Worm (Caenorhabditis elegans): ENCODE results near the gene T22F3.7.
"Not testable (repeated sequence)": the region's sequence is repeated elsewhere in the genome, so short reads cannot be mapped to it uniquely, and the experiment has no call there.

Gene T22F3.7

DNA sequence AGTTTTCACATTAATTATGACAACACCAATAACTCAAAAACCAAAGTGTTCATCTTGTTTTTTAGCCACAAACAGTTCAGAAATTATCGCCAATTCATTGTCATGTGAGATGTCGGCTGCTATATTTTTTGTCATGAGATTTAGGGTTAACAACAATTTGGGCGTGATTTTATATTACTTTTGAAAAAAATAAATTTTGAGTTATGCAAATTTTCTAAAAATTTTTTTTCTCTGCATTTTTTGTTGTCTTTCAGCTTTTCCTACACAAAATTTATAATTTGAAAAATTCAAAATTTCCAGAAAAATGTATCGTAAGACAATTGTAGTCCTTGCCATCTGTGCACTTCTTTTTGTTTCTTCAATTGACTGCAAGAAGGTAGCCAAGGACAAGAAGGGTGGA is 32.6 kb upstream of the T22F3.7 start, which contains the start of gene F59B1.2:
Gene F59B1.2 (plus strand): TSS at position 301 of the 400 bp plus-strand sequence.
- TF ChIP-seq tra-4 (tag; optimal IDR thresholded peaks at IDR 0.05) (no peak), hnd-1 (tag; optimal IDR thresholded peaks at IDR 0.05) (no peak), scrt-1 (GFP tag; IDR thresholded peaks at IDR 0.05) (no peak), sea-1 (GFP tag; conservative IDR thresholded peaks at IDR 0.05) (no peak), B0310.2 (tag; optimal IDR thresholded peaks at IDR 0.05) (no peak), hmg-4 (GFP tag; optimal IDR thresholded peaks at IDR 0.05) (no peak), pes-1 (GFP tag; IDR thresholded peaks at IDR 0.05) (no peak), hmbx-1 (tag; optimal IDR thresholded peaks at IDR 0.05) (no peak), tbx-11 (GFP tag; IDR thresholded peaks at IDR 0.05) (no peak), ama-1 (optimal IDR thresholded peaks at IDR 0.05) (no peak), ceh-36 (tag; optimal IDR thresholded peaks at IDR 0.05) (no peak), flt-1 (GFP tag; IDR thresholded peaks at IDR 0.05) (no peak), ets-7 (tag; optimal IDR thresholded peaks at IDR 0.05) (no peak), aly-1 (tag; optimal IDR thresholded peaks at IDR 0.05) (no peak), ceh-13 (GFP tag; optimal IDR thresholded peaks at IDR 0.05) (no peak), F13C5.2 (tag; optimal IDR thresholded peaks at IDR 0.05) (no peak), tbx-37 (GFP tag; conservative IDR thresholded peaks at IDR 0.05) (no peak)

DNA sequence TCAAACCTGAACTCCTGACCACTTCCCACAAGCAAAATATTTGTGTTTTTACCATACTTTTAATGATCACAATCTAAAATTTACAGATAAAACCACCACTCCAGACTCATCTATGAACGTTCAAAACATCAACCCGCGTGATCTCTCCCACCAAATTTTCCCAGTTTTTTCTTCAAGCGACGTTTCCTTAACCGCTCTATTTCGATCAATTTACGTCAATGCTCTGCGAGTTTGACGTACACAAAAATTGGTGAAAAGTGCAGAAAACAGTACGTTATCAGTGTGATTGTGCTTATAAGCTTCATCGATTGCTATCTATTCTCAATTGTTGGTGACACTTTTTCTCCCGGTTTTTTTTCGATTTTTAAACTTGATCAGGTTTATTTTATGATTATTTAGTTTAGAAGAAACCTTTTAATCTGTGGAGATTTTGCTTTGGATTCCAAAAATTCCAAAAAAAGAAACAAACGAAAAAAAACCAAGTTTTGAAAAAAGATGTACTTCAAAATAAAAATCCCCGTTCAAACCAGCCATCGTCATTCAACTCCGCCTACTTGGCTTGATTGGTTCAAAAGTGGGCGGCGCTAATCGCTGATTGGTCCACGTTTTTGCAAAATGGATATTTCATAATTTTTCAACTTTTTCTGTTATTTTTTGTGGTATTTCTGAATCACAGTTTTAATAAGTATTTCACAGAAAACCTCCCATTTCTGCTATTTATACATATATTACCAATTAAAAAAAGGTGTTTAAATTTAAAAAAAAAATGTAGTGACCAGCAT is 32.0 kb upstream of the T22F3.7 start:
- TF ChIP-seq ets-7 (tag; optimal IDR thresholded peaks at IDR 0.05) (no peak), F13C5.2 (tag; optimal IDR thresholded peaks at IDR 0.05) (no peak), tbx-37 (GFP tag; conservative IDR thresholded peaks at IDR 0.05) (no peak), hnd-1 (tag; optimal IDR thresholded peaks at IDR 0.05) (no peak), ceh-13 (GFP tag; optimal IDR thresholded peaks at IDR 0.05) (no peak), flt-1 (GFP tag; IDR thresholded peaks at IDR 0.05) (no peak), pes-1 (GFP tag; IDR thresholded peaks at IDR 0.05) (no peak), ama-1 (optimal IDR thresholded peaks at IDR 0.05) (no peak), scrt-1 (GFP tag; IDR thresholded peaks at IDR 0.05) (no peak), tbx-11 (GFP tag; IDR thresholded peaks at IDR 0.05) (no peak), aly-1 (tag; optimal IDR thresholded peaks at IDR 0.05) (no peak), sea-1 (GFP tag; conservative IDR thresholded peaks at IDR 0.05) (no peak), hmg-4 (GFP tag; optimal IDR thresholded peaks at IDR 0.05) (no peak), ceh-36 (tag; optimal IDR thresholded peaks at IDR 0.05) (no peak), tra-4 (tag; optimal IDR thresholded peaks at IDR 0.05) (no peak), hmbx-1 (tag; optimal IDR thresholded peaks at IDR 0.05) (no peak), B0310.2 (tag; optimal IDR thresholded peaks at IDR 0.05) (no peak)

DNA sequence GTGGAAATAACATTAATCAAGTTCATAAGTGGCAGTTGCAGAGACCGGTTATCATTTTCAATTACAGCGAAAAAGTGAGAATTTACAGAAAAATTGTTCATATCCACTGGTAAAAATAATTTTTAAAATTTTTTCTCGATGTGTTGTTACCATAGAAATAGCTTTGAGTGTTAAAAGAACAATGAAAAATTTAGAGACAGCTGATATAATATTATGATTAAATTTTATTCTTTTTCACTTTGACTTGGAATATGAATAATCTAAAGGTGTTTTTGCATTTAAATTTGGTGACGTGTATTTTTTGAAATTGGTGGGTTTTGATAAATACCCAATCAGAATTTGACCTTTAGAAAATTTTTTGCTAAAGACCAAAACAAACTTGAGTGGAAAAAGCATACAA is 31.1 kb upstream of the T22F3.7 start, which contains the start of gene F59B1.6:
Gene F59B1.6 (minus strand): TSS at position 101 of the 400 bp plus-strand sequence.
- TF ChIP-seq scrt-1 (GFP tag; IDR thresholded peaks at IDR 0.05), result no peak
- TF ChIP-seq hmbx-1 (tag; optimal IDR thresholded peaks at IDR 0.05), result no peak
- no peak for TF ChIP-seq ceh-13 (GFP tag; optimal IDR thresholded peaks at IDR 0.05)
- no peak for TF ChIP-seq flt-1 (GFP tag; IDR thresholded peaks at IDR 0.05)
- TF ChIP-seq ceh-36 (tag; optimal IDR thresholded peaks at IDR 0.05), result no peak
- TF ChIP-seq B0310.2 (tag; optimal IDR thresholded peaks at IDR 0.05), result no peak

DNA sequence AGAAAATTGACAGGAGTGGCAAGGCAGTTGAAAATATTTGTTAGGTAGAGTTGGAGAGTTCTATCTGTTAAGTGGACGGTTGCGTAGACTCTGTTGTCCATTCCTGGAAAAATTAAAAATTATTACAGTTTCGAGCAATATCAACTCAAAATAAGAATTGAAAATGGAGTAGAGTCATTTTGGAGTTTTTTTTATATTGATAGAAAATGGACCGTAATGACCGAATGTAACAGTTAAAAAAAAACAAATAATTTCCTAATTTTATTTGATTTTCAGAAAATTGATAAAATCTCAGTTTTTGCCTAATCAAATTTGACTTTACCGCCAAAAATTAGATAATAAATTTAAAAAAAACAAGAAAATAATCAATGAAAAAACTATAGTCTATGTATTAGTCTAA is 26.5 kb upstream of the T22F3.7 start, which contains the start of gene F59B1.4:
Gene F59B1.4 (minus strand): TSS at position 101 of the 400 bp plus-strand sequence.
- no peak for TF ChIP-seq ama-1 (optimal IDR thresholded peaks at IDR 0.05)
- no peak for TF ChIP-seq tra-4 (tag; optimal IDR thresholded peaks at IDR 0.05)
- TF ChIP-seq sea-1 (GFP tag; conservative IDR thresholded peaks at IDR 0.05), result no peak
- no peak for TF ChIP-seq tbx-37 (GFP tag; conservative IDR thresholded peaks at IDR 0.05)
- TF ChIP-seq F13C5.2 (tag; optimal IDR thresholded peaks at IDR 0.05), result no peak
- TF ChIP-seq tbx-11 (GFP tag; IDR thresholded peaks at IDR 0.05), result no peak
- no peak for TF ChIP-seq hmg-4 (GFP tag; optimal IDR thresholded peaks at IDR 0.05)
- no peak for TF ChIP-seq pes-1 (GFP tag; IDR thresholded peaks at IDR 0.05)
- no peak for TF ChIP-seq ceh-13 (GFP tag; optimal IDR thresholded peaks at IDR 0.05)
- no peak for TF ChIP-seq hnd-1 (tag; optimal IDR thresholded peaks at IDR 0.05)
- no peak for TF ChIP-seq flt-1 (GFP tag; IDR thresholded peaks at IDR 0.05)
- TF ChIP-seq B0310.2 (tag; optimal IDR thresholded peaks at IDR 0.05), result no peak
- no peak for TF ChIP-seq scrt-1 (GFP tag; IDR thresholded peaks at IDR 0.05)
- no peak for TF ChIP-seq hmbx-1 (tag; optimal IDR thresholded peaks at IDR 0.05)

DNA sequence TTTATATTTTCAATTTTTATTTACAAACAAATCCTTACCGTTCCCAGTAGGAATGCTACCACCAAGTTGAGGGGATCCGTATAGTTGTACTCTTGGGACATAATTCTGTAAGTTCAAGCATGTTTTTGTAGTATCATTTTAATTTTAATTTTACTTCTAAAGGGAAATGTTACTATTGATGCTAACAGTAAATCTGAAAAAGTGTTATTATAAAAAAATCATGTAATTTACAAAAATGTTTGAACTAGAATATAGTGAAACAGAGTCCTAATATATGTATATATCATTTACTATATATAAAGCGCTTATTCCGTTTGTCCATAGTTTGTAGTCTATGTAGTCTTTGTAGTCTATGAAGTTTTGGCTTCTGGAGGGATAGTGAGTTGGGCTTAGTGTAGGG is 20.1 kb upstream of the T22F3.7 start, which contains the start of gene srx-93:
Gene srx-93 (minus strand): TSS at position 101 of the 400 bp plus-strand sequence.
- not testable (repeated sequence) for TF ChIP-seq aly-1 (tag; optimal IDR thresholded peaks at IDR 0.05); pes-1 (GFP tag; IDR thresholded peaks at IDR 0.05); hnd-1 (tag; optimal IDR thresholded peaks at IDR 0.05)

DNA sequence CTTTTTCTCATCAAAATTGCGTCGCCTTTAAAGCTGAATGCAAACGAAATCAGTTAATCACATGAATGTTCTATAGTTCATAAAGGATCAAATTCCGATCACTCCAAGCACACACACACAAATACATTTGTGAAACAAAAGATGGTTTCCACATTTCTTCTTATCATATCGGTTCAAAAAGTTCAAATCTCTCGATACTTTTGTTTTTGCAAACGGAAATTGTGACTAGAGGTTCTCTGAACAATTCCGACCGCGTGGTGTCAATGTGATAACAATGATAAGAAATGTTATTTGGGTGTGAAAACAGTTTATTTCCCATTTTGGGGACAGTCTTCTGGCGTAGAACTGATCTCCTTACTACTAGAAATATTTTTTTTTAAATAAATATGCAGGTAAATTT is 16.4 kb upstream of the T22F3.7 start:
- TF ChIP-seq hmg-4 (GFP tag; optimal IDR thresholded peaks at IDR 0.05), result no peak
- TF ChIP-seq tra-4 (tag; optimal IDR thresholded peaks at IDR 0.05), result no peak
- TF ChIP-seq flt-1 (GFP tag; IDR thresholded peaks at IDR 0.05), result no peak
- TF ChIP-seq tbx-11 (GFP tag; IDR thresholded peaks at IDR 0.05), result no peak

DNA sequence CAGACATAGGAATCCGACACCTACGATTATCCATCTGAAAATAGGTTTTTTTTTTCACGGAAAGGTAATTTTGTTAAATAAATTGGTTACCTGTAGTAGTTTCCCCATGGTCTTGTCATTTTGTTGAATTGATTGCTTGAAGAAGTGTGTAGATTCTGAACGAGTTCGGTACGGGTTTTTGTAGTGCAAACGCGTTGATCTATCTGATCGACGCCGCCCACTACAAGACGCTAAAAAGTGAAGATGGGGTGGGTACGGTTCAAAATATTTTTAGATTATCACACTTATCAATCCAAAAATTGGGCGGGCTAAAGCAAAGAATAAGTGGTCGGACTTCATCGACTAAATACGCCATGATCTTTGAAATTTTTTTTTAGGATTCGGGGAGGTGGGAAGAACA is 13.9 kb upstream of the T22F3.7 start, which contains the start of gene T22F3.11:
Gene T22F3.11 (minus strand): TSS at position 157 of the 400 bp plus-strand sequence.
- TF ChIP-seq ceh-36 (tag; optimal IDR thresholded peaks at IDR 0.05), result no peak
- no peak for TF ChIP-seq ceh-13 (GFP tag; optimal IDR thresholded peaks at IDR 0.05)
- no peak for TF ChIP-seq ets-7 (tag; optimal IDR thresholded peaks at IDR 0.05)
- TF ChIP-seq flt-1 (GFP tag; IDR thresholded peaks at IDR 0.05), result no peak
- TF ChIP-seq tbx-11 (GFP tag; IDR thresholded peaks at IDR 0.05), result no peak
- TF ChIP-seq B0310.2 (tag; optimal IDR thresholded peaks at IDR 0.05), result no peak
- TF ChIP-seq F13C5.2 (tag; optimal IDR thresholded peaks at IDR 0.05), result no peak
- TF ChIP-seq tra-4 (tag; optimal IDR thresholded peaks at IDR 0.05), result no peak
- no peak for TF ChIP-seq tbx-37 (GFP tag; conservative IDR thresholded peaks at IDR 0.05)
- TF ChIP-seq hmg-4 (GFP tag; optimal IDR thresholded peaks at IDR 0.05), result no peak
- TF ChIP-seq hnd-1 (tag; optimal IDR thresholded peaks at IDR 0.05), result no peak
- no peak for TF ChIP-seq scrt-1 (GFP tag; IDR thresholded peaks at IDR 0.05)
- no peak for TF ChIP-seq aly-1 (tag; optimal IDR thresholded peaks at IDR 0.05)
- TF ChIP-seq pes-1 (GFP tag; IDR thresholded peaks at IDR 0.05), result no peak
- no peak for TF ChIP-seq sea-1 (GFP tag; conservative IDR thresholded peaks at IDR 0.05)
- no peak for TF ChIP-seq hmbx-1 (tag; optimal IDR thresholded peaks at IDR 0.05)
- TF ChIP-seq ama-1 (optimal IDR thresholded peaks at IDR 0.05), result no peak
